Fruit fly (Drosophila melanogaster) whole organism, embryonic: ENCODE data around the gene CG33647.

Experiments used
- Asciz ChIP-seq: fragments of 200-800 bp; sonication (Bioruptor generic); optimal IDR thresholded peaks from 2 replicates; lab custom pipeline; 2017; ENCODE audit warnings: missing biosample characterization, mild to moderate bottlenecking, missing genetic modification characterization, missing genetic modification reagents
- Bdp1 ChIP-seq: fragments of 200-800 bp; sonication (Bioruptor generic); optimal IDR thresholded peaks from 3 replicates; lab custom pipeline; 2016; ENCODE audit warnings: missing biosample characterization, missing genetic modification characterization
- CG10267 ChIP-seq: fragments of 200-800 bp; sonication (Bioruptor generic); optimal IDR thresholded peaks from 2 replicates; lab custom pipeline; 2018; ENCODE audit warnings: missing biosample characterization, mild to moderate bottlenecking, missing genetic modification characterization, moderate library complexity
- CG10321 ChIP-seq: fragments of 200-800 bp; sonication (Bioruptor generic); IDR thresholded peaks from 2 replicates; pipeline ENCODE4 v1.3.6; 2022; ENCODE audit warnings: missing biosample characterization, missing genetic modification characterization
- CG10431 ChIP-seq: fragments of 200-800 bp; sonication (Bioruptor generic); optimal IDR thresholded peaks from 3 replicates; lab custom pipeline; 2018; ENCODE audit warnings: missing biosample characterization, mild to moderate bottlenecking, missing genetic modification characterization
- CG12236 ChIP-seq: fragments of 200-800 bp; sonication (Bioruptor generic); optimal IDR thresholded peaks from 2 replicates; lab custom pipeline; 2016; ENCODE audit warnings: missing biosample characterization, missing genetic modification characterization
- CG13296 ChIP-seq: fragments of 200-800 bp; sonication (Bioruptor generic); optimal IDR thresholded peaks from 3 replicates; lab custom pipeline; 2018; ENCODE audit warnings: missing biosample characterization, mild to moderate bottlenecking, missing genetic modification characterization
- CG14014 ChIP-seq: fragments of 200-800 bp; sonication (Bioruptor generic); IDR thresholded peaks from 2 replicates; pipeline ENCODE4 v1.3.6; 2022; ENCODE audit warnings: missing biosample characterization, missing genetic modification characterization
- CG14667 ChIP-seq: fragments of 200-800 bp; sonication (Bioruptor generic); IDR thresholded peaks from 2 replicates; pipeline ENCODE4 v1.3.6; 2022; ENCODE audit warnings: missing biosample characterization, missing genetic modification characterization
- CG14965 ChIP-seq: fragments of 200-800 bp; sonication (Bioruptor generic); optimal IDR thresholded peaks from 2 replicates; lab custom pipeline; 2016; ENCODE audit warnings: missing biosample characterization, missing genetic modification characterization, borderline replicate concordance
- CG1529 ChIP-seq: fragments of 200-800 bp; sonication (Bioruptor generic); optimal IDR thresholded peaks from 3 replicates; lab custom pipeline; 2018; ENCODE audit warnings: missing biosample characterization, missing genetic modification characterization
- CG15479 ChIP-seq: fragments of 200-800 bp; sonication (Bioruptor generic); optimal IDR thresholded peaks from 3 replicates; lab custom pipeline; 2019; ENCODE audit warnings: missing biosample characterization, mild to moderate bottlenecking, missing genetic modification characterization, moderate library complexity
- CG15601 ChIP-seq: fragments of 200-800 bp; sonication (Bioruptor generic); optimal IDR thresholded peaks from 3 replicates; lab custom pipeline; 2019; ENCODE audit warnings: missing biosample characterization, mild to moderate bottlenecking, missing genetic modification characterization, moderate library complexity
- CG33213 ChIP-seq: fragments of 200-800 bp; sonication (Bioruptor generic); optimal IDR thresholded peaks from 3 replicates; lab custom pipeline; 2016; ENCODE audit warnings: missing biosample characterization, missing genetic modification characterization
- CG4854 ChIP-seq: fragments of 200-800 bp; sonication (Bioruptor generic); optimal IDR thresholded peaks from 2 replicates; lab custom pipeline; 2016; ENCODE audit warnings: missing biosample characterization, missing genetic modification characterization, inconsistent platforms
- CG5245 ChIP-seq: fragments of 200-800 bp; sonication (Bioruptor generic); optimal IDR thresholded peaks from 3 replicates; lab custom pipeline; 2016; ENCODE audit warnings: missing biosample characterization, missing genetic modification characterization
- CG8089 ChIP-seq: fragments of 200-800 bp; sonication (Bioruptor generic); optimal IDR thresholded peaks from 3 replicates; lab custom pipeline; 2016; ENCODE audit warnings: missing biosample characterization, missing genetic modification characterization
- CG8924 ChIP-seq: fragments of 200-800 bp; optimal IDR thresholded peaks from 3 replicates; lab custom pipeline; 2019; ENCODE audit warnings: missing biosample characterization, mild to moderate bottlenecking, missing genetic modification characterization, moderate library complexity
- CG9727 ChIP-seq: fragments of 200-800 bp; sonication (Bioruptor generic); optimal IDR thresholded peaks from 3 replicates; lab custom pipeline; 2017; ENCODE audit warnings: missing biosample characterization, mild to moderate bottlenecking, missing genetic modification characterization
- CoRest ChIP-seq: fragments of 200-800 bp; sonication (Bioruptor generic); optimal IDR thresholded peaks from 3 replicates; lab custom pipeline; 2018; ENCODE audit warnings: missing biosample characterization, mild to moderate bottlenecking, missing genetic modification characterization, moderate library complexity
- Dp ChIP-seq: fragments of 200-800 bp; sonication (Bioruptor generic); optimal IDR thresholded peaks from 2 replicates; lab custom pipeline; 2018; ENCODE audit warnings: missing biosample characterization, mild to moderate bottlenecking, missing genetic modification characterization, moderate library complexity
- Hmx ChIP-seq: fragments of 200-800 bp; sonication (Bioruptor generic); optimal IDR thresholded peaks from 2 replicates; lab custom pipeline; 2016; ENCODE audit warnings: missing biosample characterization, missing genetic modification characterization
- MBD-R2 ChIP-seq: fragments of 200-800 bp; sonication (Bioruptor generic); IDR thresholded peaks from 2 replicates; pipeline ENCODE4 v1.3.6; 2022; ENCODE audit warnings: missing biosample characterization, missing genetic modification characterization
- Mad ChIP-seq: fragments of 200-800 bp; sonication (Bioruptor generic); optimal IDR thresholded peaks from 2 replicates; lab custom pipeline; 2016; ENCODE audit warnings: missing biosample characterization, missing genetic modification characterization
- Med ChIP-seq: fragments of 200-800 bp; sonication (Bioruptor generic); peaks from one replicate; lab custom pipeline; 2016; ENCODE audit warnings: missing biosample characterization, missing genetic modification characterization, mild to moderate bottlenecking, inconsistent platforms, moderate library complexity
- Meics ChIP-seq: fragments of 200-800 bp; sonication (Bioruptor generic); optimal IDR thresholded peaks from 2 replicates; lab custom pipeline; 2017; ENCODE audit warnings: missing biosample characterization, mild to moderate bottlenecking, missing genetic modification characterization
- NC2α ChIP-seq: fragments of 200-800 bp; sonication (Bioruptor generic); optimal IDR thresholded peaks from 2 replicates; lab custom pipeline; 2016; ENCODE audit warnings: missing biosample characterization, missing genetic modification characterization
- Pdp1 ChIP-seq, 2 experiments: fragments of 200-800 bp; sonication (Bioruptor generic); optimal IDR thresholded peaks; 3 replicates each; lab custom pipeline; 2016; ENCODE audit warnings: missing biosample characterization in 2 of 2, missing genetic modification characterization in 2 of 2, mild to moderate bottlenecking in 1 of 2, moderate library complexity in 1 of 2
- Sin3A ChIP-seq: fragments of >200 bp; optimal IDR thresholded peaks from 2 replicates; lab custom pipeline; 2018
- Sox100B ChIP-seq: fragments of 200-800 bp; sonication (Bioruptor generic); optimal IDR thresholded peaks from 3 replicates; lab custom pipeline; 2018; ENCODE audit warnings: missing biosample characterization, mild to moderate bottlenecking, missing genetic modification characterization
- Sox102F ChIP-seq: fragments of 200-800 bp; sonication (Bioruptor generic); optimal IDR thresholded peaks from 2 replicates; lab custom pipeline; 2018; ENCODE audit warnings: missing biosample characterization, mild to moderate bottlenecking, missing genetic modification characterization, moderate library complexity
- Sry-β ChIP-seq: fragments of 200-800 bp; sonication (Bioruptor generic); optimal IDR thresholded peaks from 2 replicates; lab custom pipeline; 2018; ENCODE audit warnings: missing biosample characterization, mild to moderate bottlenecking, missing genetic modification characterization, moderate library complexity
- Usf ChIP-seq: fragments of 200-800 bp; sonication (Bioruptor generic); optimal IDR thresholded peaks from 2 replicates; lab custom pipeline; 2017; ENCODE audit warnings: missing genotype, missing biosample characterization, missing genetic modification characterization
- ac ChIP-seq: fragments of 200-800 bp; sonication (Bioruptor generic); optimal IDR thresholded peaks from 3 replicates; lab custom pipeline; 2017; ENCODE audit warnings: missing biosample characterization, mild to moderate bottlenecking, missing genetic modification characterization
- ash1 ChIP-seq: fragments of 200-800 bp; sonication (Bioruptor generic); optimal IDR thresholded peaks from 2 replicates; lab custom pipeline; 2018; ENCODE audit warnings: missing biosample characterization, mild to moderate bottlenecking, missing genetic modification characterization
- bbx ChIP-seq: fragments of 200-800 bp; sonication (Bioruptor generic); IDR thresholded peaks from 2 replicates; pipeline ENCODE4 v1.3.6; 2022; ENCODE audit warnings: missing biosample characterization, missing genetic modification characterization; ENCODE audit not compliant: partially characterized antibody
- bcd ChIP-seq: fragments of 200-800 bp; sonication (Bioruptor generic); optimal IDR thresholded peaks from 2 replicates; lab custom pipeline; 2017; ENCODE audit warnings: missing biosample characterization, mild to moderate bottlenecking, missing genetic modification characterization
- bowl ChIP-seq: fragments of 200-800 bp; sonication (Bioruptor generic); IDR thresholded peaks from 2 replicates; pipeline ENCODE4 v1.3.6; 2022; ENCODE audit warnings: missing biosample characterization, missing genetic modification characterization
- chif ChIP-seq, 2 experiments: fragments of 200-800 bp; sonication (Bioruptor generic); optimal IDR thresholded peaks; 3 replicates each; lab custom pipeline; 2016; ENCODE audit warnings: missing biosample characterization in 2 of 2, missing genetic modification characterization in 2 of 2
- dimm ChIP-seq: fragments of 200-800 bp; sonication (Bioruptor generic); IDR thresholded peaks from 2 replicates; pipeline ENCODE4 v1.3.6; 2022; ENCODE audit warnings: missing biosample characterization, missing genetic modification characterization
- exex ChIP-seq: fragments of 200-800 bp; sonication (Bioruptor generic); optimal IDR thresholded peaks from 4 replicates; lab custom pipeline; 2018; ENCODE audit warnings: missing biosample characterization, mild to moderate bottlenecking, missing genetic modification characterization, moderate library complexity
- fd3F ChIP-seq: fragments of 200-800 bp; sonication (Bioruptor generic); optimal IDR thresholded peaks from 2 replicates; lab custom pipeline; 2018; ENCODE audit warnings: missing biosample characterization, mild to moderate bottlenecking, missing genetic modification characterization, moderate library complexity
- fd64A ChIP-seq: fragments of 200-800 bp; sonication (Bioruptor generic); optimal IDR thresholded peaks from 3 replicates; lab custom pipeline; 2018; ENCODE audit warnings: missing biosample characterization, mild to moderate bottlenecking, missing genetic modification characterization
- gfzf ChIP-seq: fragments of 200-800 bp; sonication (Bioruptor generic); optimal IDR thresholded peaks from 2 replicates; lab custom pipeline; 2016; ENCODE audit warnings: missing biosample characterization, mild to moderate bottlenecking, missing genetic modification characterization, moderate library complexity
- nmo ChIP-seq: fragments of 200-800 bp; sonication (Bioruptor generic); optimal IDR thresholded peaks from 2 replicates; lab custom pipeline; 2018; ENCODE audit warnings: missing biosample characterization, mild to moderate bottlenecking, missing genetic modification characterization, moderate library complexity
- pum ChIP-seq: fragments of 200-800 bp; sonication (Bioruptor generic); optimal IDR thresholded peaks from 2 replicates; lab custom pipeline; 2016; ENCODE audit warnings: missing biosample characterization, missing genetic modification characterization
- repo ChIP-seq: fragments of 200-800 bp; sonication (Bioruptor generic); optimal IDR thresholded peaks from 2 replicates; lab custom pipeline; 2016; ENCODE audit warnings: missing biosample characterization, missing genetic modification characterization
- tap ChIP-seq: fragments of 200-800 bp; optimal IDR thresholded peaks from 3 replicates; lab custom pipeline; 2019; ENCODE audit warnings: missing biosample characterization, mild to moderate bottlenecking, missing genetic modification characterization, moderate library complexity
- vvl ChIP-seq: fragments of 200-800 bp; sonication (Bioruptor generic); IDR thresholded peaks from 2 replicates; pipeline ENCODE4 v1.3.6; 2022; ENCODE audit warnings: missing biosample characterization, missing genetic modification characterization
- yki ChIP-seq: fragments of >200 bp; optimal IDR thresholded peaks from 3 replicates; lab custom pipeline; 2018
- z ChIP-seq: fragments of 200-800 bp; sonication (Bioruptor generic); IDR thresholded peaks from 3 replicates; pipeline ENCODE4 v1.3.6; 2022; ENCODE audit warnings: missing biosample characterization, missing genetic modification characterization

Gene CG33647

DNA sequence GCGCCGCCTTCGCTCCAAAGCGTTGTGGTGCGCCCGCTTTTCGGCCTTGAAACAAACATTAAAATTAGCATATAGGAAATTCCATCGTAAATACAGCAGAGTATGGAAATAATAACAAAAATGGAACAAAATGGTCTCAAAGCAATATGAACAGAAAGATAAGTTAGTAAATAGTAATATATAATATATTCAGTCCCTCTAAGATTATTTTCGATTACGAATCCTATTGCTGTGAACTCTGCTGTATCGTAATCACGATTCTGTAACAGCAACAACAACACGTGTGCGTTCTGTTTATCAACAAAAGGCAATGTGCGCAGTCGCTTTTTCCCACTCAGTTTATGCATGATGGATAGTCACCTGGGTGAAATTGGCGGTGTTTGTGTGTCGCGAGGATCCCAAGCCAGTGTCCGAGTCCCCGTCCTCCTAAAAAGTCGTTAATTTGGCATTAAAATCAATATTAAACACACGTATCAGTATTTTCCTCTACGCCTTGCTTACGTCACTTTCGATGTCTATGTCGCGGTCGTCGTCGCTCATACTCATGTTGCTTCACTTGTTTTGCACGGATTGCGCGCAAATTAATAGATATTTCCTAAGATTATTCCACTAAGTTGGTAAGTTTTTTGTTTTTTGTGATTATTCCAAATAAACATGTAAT lies 27.4 kb downstream of the CG33647 start, which contains the start of the genes CG42374 and Mettl5 (continued):
- TF ChIP-seq CG4854, result no peak
- no peak for TF ChIP-seq Bdp1 (GFP tag; lab: Kevin White, UChicago)
- no peak for TF ChIP-seq CG10321 (GFP tag; lab: Robert Waterston, UW)
- TF ChIP-seq MBD-R2 (GFP tag; lab: Robert Waterston, UW), result no peak
- TF ChIP-seq exex, result no peak
- no peak for TF ChIP-seq CG33213 (GFP tag; lab: Kevin White, UChicago)
- no peak for TF ChIP-seq bowl (GFP tag; lab: Robert Waterston, UW)
- no peak for TF ChIP-seq NC2α (GFP tag; lab: Kevin White, UChicago)
- TF ChIP-seq CoRest (tag; lab: Kevin White, UChicago), result no peak
- TF ChIP-seq pum, result no peak
- TF ChIP-seq chif (GFP tag; optimal IDR thresholded peaks at IDR 0.05; lab: Kevin White, UChicago), result no peak
- no peak for TF ChIP-seq ash1
- no peak for TF ChIP-seq CG1529 (GFP tag; lab: Kevin White, UChicago)
- no peak for TF ChIP-seq repo (GFP tag; lab: Kevin White, UChicago)
- 0 out of 2 replicates have a peak, but pooled peaks have one; percentile 32 for TF ChIP-seq CG14014 (GFP tag; lab: Robert Waterston, UW)
- TF ChIP-seq vvl (GFP tag; lab: Robert Waterston, UW), result peak; percentile 75
- no peak for TF ChIP-seq CG10267
- no peak for TF ChIP-seq CG5245
- TF ChIP-seq CG8924 (tag; lab: Kevin White, UChicago), result no peak
- no peak for TF ChIP-seq CG15479 (GFP tag; lab: Kevin White, UChicago)
- peak; percentile 15 for TF ChIP-seq nmo (GFP tag; lab: Kevin White, UChicago)
- TF ChIP-seq Med (GFP tag; lab: Kevin White, UChicago), result peak; percentile 72
- no peak for TF ChIP-seq CG12236 (GFP tag; lab: Kevin White, UChicago)
- no peak for TF ChIP-seq fd64A (GFP tag; lab: Kevin White, UChicago)
- TF ChIP-seq yki, result no peak
- TF ChIP-seq CG8089 (GFP tag; lab: Kevin White, UChicago), result no peak
- TF ChIP-seq fd3F (GFP tag; lab: Kevin White, UChicago), result no peak
- peak in 1 of 2 experiments; percentile 82 for TF ChIP-seq Pdp1 (GFP tag; optimal IDR thresholded peaks at IDR 0.05; lab: Kevin White, UChicago)
- TF ChIP-seq bbx (GFP tag; lab: Robert Waterston, UW), result no peak
- peak; percentile 21 for TF ChIP-seq bcd (GFP tag; lab: Kevin White, UChicago)
- no peak for TF ChIP-seq ac (GFP tag; lab: Kevin White, UChicago)
- no peak for TF ChIP-seq Sin3A (lab: Kevin White, UChicago)
- no peak for TF ChIP-seq CG14667 (GFP tag; lab: Robert Waterston, UW)
- peak; percentile 24 for TF ChIP-seq tap (tag; lab: Kevin White, UChicago)
- peak; percentile 48 for TF ChIP-seq Sox102F (GFP tag; lab: Kevin White, UChicago)
- no peak for TF ChIP-seq Usf (GFP tag; lab: Kevin White, UChicago)
- TF ChIP-seq Hmx (GFP tag; lab: Kevin White, UChicago), result no peak
- TF ChIP-seq CG14965 (GFP tag; lab: Kevin White, UChicago), result no peak
- no peak for TF ChIP-seq z (GFP tag; lab: Robert Waterston, UW)
- no peak for TF ChIP-seq Dp (GFP tag; lab: Kevin White, UChicago)
- peak; percentile 13 for TF ChIP-seq CG13296 (GFP tag; lab: Kevin White, UChicago)
- TF ChIP-seq Asciz, result peak; percentile 39
- no peak for TF ChIP-seq CG15601 (tag; lab: Kevin White, UChicago)
- no peak for TF ChIP-seq Sry-β
- peak; percentile 14 for TF ChIP-seq Sox100B (GFP tag; lab: Kevin White, UChicago)
- TF ChIP-seq CG10431 (GFP tag; lab: Kevin White, UChicago), result no peak
- no peak for TF ChIP-seq CG9727 (GFP tag; lab: Kevin White, UChicago)
- TF ChIP-seq dimm (GFP tag; lab: Robert Waterston, UW), result no peak
- TF ChIP-seq Meics (GFP tag; lab: Kevin White, UChicago), result peak; percentile 60
- TF ChIP-seq Mad (GFP tag; lab: Kevin White, UChicago), result no peak
- TF ChIP-seq gfzf (GFP tag; lab: Kevin White, UChicago), result no peak
